Fruit fly (Drosophila melanogaster) whole organism, embryonic: ENCODE measurements around the gene Pink1.

ENCODE experiments used
- Aef1 ChIP-seq: fragments of 200-800 bp; sonication (Bioruptor generic); IDR thresholded peaks from 3 replicates; pipeline ENCODE4 v1.3.6; 2022; ENCODE audit warnings: missing biosample characterization, missing genetic modification characterization
- Atf3 ChIP-seq: fragments of 200-800 bp; sonication (Bioruptor generic); optimal IDR thresholded peaks from 3 replicates; lab custom pipeline; 2016; ENCODE audit warnings: missing biosample characterization, missing genetic modification characterization
- CG10147 ChIP-seq: fragments of 200-800 bp; sonication (Bioruptor generic); optimal IDR thresholded peaks from 2 replicates; lab custom pipeline; 2019; ENCODE audit warnings: missing biosample characterization, mild to moderate bottlenecking, missing genetic modification characterization, moderate library complexity
- CG10462 ChIP-seq: fragments of 200-800 bp; sonication (Bioruptor generic); optimal IDR thresholded peaks from 2 replicates; lab custom pipeline; 2016; ENCODE audit warnings: missing biosample characterization, missing genetic modification characterization
- CG10654 ChIP-seq: fragments of 200-800 bp; sonication (Bioruptor generic); optimal IDR thresholded peaks from 2 replicates; lab custom pipeline; 2016; ENCODE audit warnings: missing biosample characterization, missing genetic modification characterization
- CG11398 ChIP-seq: fragments of 200-800 bp; sonication (Bioruptor generic); optimal IDR thresholded peaks from 2 replicates; lab custom pipeline; 2016; ENCODE audit warnings: missing biosample characterization, missing genetic modification characterization
- CG11456 ChIP-seq: fragments of 200-800 bp; sonication (Bioruptor generic); IDR thresholded peaks from 3 replicates; pipeline ENCODE4 v1.3.6; 2022; ENCODE audit warnings: missing biosample characterization, missing genetic modification characterization
- CG11695 ChIP-seq: fragments of 200-800 bp; sonication (Bioruptor generic); IDR thresholded peaks from 3 replicates; pipeline ENCODE4 v1.3.6; 2022; ENCODE audit warnings: missing biosample characterization, missing genetic modification characterization
- CG12219 ChIP-seq: fragments of 200-800 bp; sonication (Bioruptor generic); optimal IDR thresholded peaks from 3 replicates; lab custom pipeline; 2018; ENCODE audit warnings: missing biosample characterization, mild to moderate bottlenecking, missing genetic modification characterization
- CG12391 ChIP-seq: fragments of 200-800 bp; sonication (Bioruptor generic); optimal IDR thresholded peaks from 3 replicates; lab custom pipeline; 2018; ENCODE audit warnings: missing biosample characterization, mild to moderate bottlenecking, missing genetic modification characterization, moderate library complexity
- CG12942 ChIP-seq: fragments of 200-800 bp; sonication (Bioruptor generic); optimal IDR thresholded peaks from 3 replicates; lab custom pipeline; 2016; ENCODE audit warnings: missing biosample characterization, missing genetic modification characterization
- CG14014 ChIP-seq: fragments of 200-800 bp; sonication (Bioruptor generic); IDR thresholded peaks from 2 replicates; pipeline ENCODE4 v1.3.6; 2022; ENCODE audit warnings: missing biosample characterization, missing genetic modification characterization
- CG14050 ChIP-seq: fragments of 200-800 bp; sonication (Bioruptor generic); IDR thresholded peaks from 3 replicates; pipeline ENCODE4 v1.3.6; 2022; ENCODE audit warnings: missing biosample characterization, missing genetic modification characterization
- CG14965 ChIP-seq: fragments of 200-800 bp; sonication (Bioruptor generic); optimal IDR thresholded peaks from 2 replicates; lab custom pipeline; 2016; ENCODE audit warnings: missing biosample characterization, missing genetic modification characterization, borderline replicate concordance
- CG17385 ChIP-seq: fragments of 200-800 bp; sonication (Bioruptor generic); optimal IDR thresholded peaks from 3 replicates; lab custom pipeline; 2018; ENCODE audit warnings: missing biosample characterization, mild to moderate bottlenecking, missing genetic modification characterization
- CG17568 ChIP-seq: fragments of 200-800 bp; sonication (Bioruptor generic); optimal IDR thresholded peaks from 2 replicates; lab custom pipeline; 2018; ENCODE audit warnings: missing biosample characterization, mild to moderate bottlenecking, missing genetic modification characterization, moderate library complexity
- CG18619 ChIP-seq: fragments of 200-800 bp; sonication (Bioruptor generic); optimal IDR thresholded peaks from 3 replicates; lab custom pipeline; 2017; ENCODE audit warnings: missing biosample characterization, mild to moderate bottlenecking, missing genetic modification characterization
- CG2116 ChIP-seq: fragments of 200-800 bp; sonication (Bioruptor generic); optimal IDR thresholded peaks from 3 replicates; lab custom pipeline; 2018; ENCODE audit warnings: missing biosample characterization, mild to moderate bottlenecking, missing genetic modification characterization
- CG31441 ChIP-seq: fragments of 200-800 bp; sonication (Bioruptor generic); IDR thresholded peaks from 2 replicates; pipeline ENCODE4 v1.3.6; 2022; ENCODE audit warnings: missing biosample characterization, missing genetic modification characterization
- CG32772 ChIP-seq: fragments of 200-800 bp; sonication (Bioruptor generic); IDR thresholded peaks from 2 replicates; pipeline ENCODE4 v1.3.6; 2022; ENCODE audit warnings: missing biosample characterization, missing genetic modification characterization
- CG34224 ChIP-seq: fragments of 200-800 bp; sonication (Bioruptor generic); IDR thresholded peaks from 3 replicates; pipeline ENCODE4 v1.3.6; 2022; ENCODE audit warnings: missing biosample characterization, missing genetic modification characterization; ENCODE audit not compliant: partially characterized antibody
- CG4617 ChIP-seq: fragments of 200-800 bp; sonication (Bioruptor generic); optimal IDR thresholded peaks from 3 replicates; lab custom pipeline; 2016; ENCODE audit warnings: missing biosample characterization, missing genetic modification characterization, borderline replicate concordance
- CG5180 ChIP-seq: fragments of 200-800 bp; sonication (Bioruptor generic); optimal IDR thresholded peaks from 3 replicates; lab custom pipeline; 2017; ENCODE audit warnings: missing biosample characterization, missing genetic modification characterization, mild to moderate bottlenecking, moderate library complexity, missing genetic modification reagents
- CG6765 ChIP-seq: fragments of 200-800 bp; sonication (Bioruptor generic); optimal IDR thresholded peaks from 3 replicates; lab custom pipeline; 2017; ENCODE audit warnings: missing biosample characterization, mild to moderate bottlenecking, missing genetic modification characterization
- CG7928 ChIP-seq: fragments of 200-800 bp; sonication (Bioruptor generic); optimal IDR thresholded peaks from 2 replicates; lab custom pipeline; 2017; ENCODE audit warnings: missing biosample characterization, mild to moderate bottlenecking, missing genetic modification characterization
- Deaf1 ChIP-seq: fragments of 200-800 bp; optimal IDR thresholded peaks from 3 replicates; lab custom pipeline; 2019; ENCODE audit warnings: missing biosample characterization, mild to moderate bottlenecking, missing genetic modification characterization, moderate library complexity
- Dek ChIP-seq: fragments of 200-800 bp; sonication (Bioruptor generic); optimal IDR thresholded peaks from 3 replicates; lab custom pipeline; 2019; ENCODE audit warnings: missing biosample characterization, mild to moderate bottlenecking, missing genetic modification characterization, moderate library complexity
- Drgx ChIP-seq: fragments of 200-800 bp; sonication (Bioruptor generic); IDR thresholded peaks from 2 replicates; pipeline ENCODE4 v1.3.6; 2022; ENCODE audit warnings: missing biosample characterization, missing genetic modification characterization
- Hmr ChIP-seq: fragments of 200-800 bp; sonication (Bioruptor generic); optimal IDR thresholded peaks from 3 replicates; lab custom pipeline; 2017; ENCODE audit warnings: mild to moderate bottlenecking, missing biosample characterization, missing genetic modification reagents, missing genetic modification characterization
- Hr39 ChIP-seq: fragments of >200 bp; optimal IDR thresholded peaks from 2 replicates; lab custom pipeline; 2017
- Lpt ChIP-seq: fragments of >200 bp; optimal IDR thresholded peaks from 2 replicates; lab custom pipeline; 2018; ENCODE audit warnings: missing biosample characterization, missing genetic modification characterization
- Rx ChIP-seq: fragments of 200-800 bp; sonication (Bioruptor generic); IDR thresholded peaks from 2 replicates; pipeline ENCODE4 v1.3.6; 2022; ENCODE audit warnings: missing biosample characterization, missing genetic modification characterization
- Side ChIP-seq: fragments of 200-800 bp; sonication (Bioruptor generic); optimal IDR thresholded peaks from 2 replicates; lab custom pipeline; 2016; ENCODE audit warnings: missing biosample characterization, missing genetic modification characterization
- Sry-β ChIP-seq: fragments of 200-800 bp; sonication (Bioruptor generic); optimal IDR thresholded peaks from 2 replicates; lab custom pipeline; 2018; ENCODE audit warnings: missing biosample characterization, mild to moderate bottlenecking, missing genetic modification characterization, moderate library complexity
- Usf ChIP-seq: fragments of 200-800 bp; sonication (Bioruptor generic); optimal IDR thresholded peaks from 2 replicates; lab custom pipeline; 2017; ENCODE audit warnings: missing genotype, missing biosample characterization, missing genetic modification characterization
- ara ChIP-seq: fragments of 200-800 bp; sonication (Bioruptor generic); IDR thresholded peaks from 2 replicates; pipeline ENCODE4 v1.3.6; 2022; ENCODE audit warnings: missing biosample characterization, missing genetic modification characterization
- ash1 ChIP-seq: fragments of 200-800 bp; sonication (Bioruptor generic); optimal IDR thresholded peaks from 2 replicates; lab custom pipeline; 2018; ENCODE audit warnings: missing biosample characterization, mild to moderate bottlenecking, missing genetic modification characterization
- az2 ChIP-seq: fragments of 200-800 bp; sonication (Bioruptor generic); optimal IDR thresholded peaks from 3 replicates; lab custom pipeline; 2016; ENCODE audit warnings: missing biosample characterization, missing genetic modification characterization
- chm ChIP-seq: fragments of 200-800 bp; sonication (Bioruptor generic); IDR thresholded peaks from 2 replicates; pipeline ENCODE4 v1.3.6; 2022; ENCODE audit warnings: missing biosample characterization, missing genetic modification characterization
- dpn ChIP-seq, 2 experiments: fragments of 200-800 bp; sonication (Bioruptor generic); optimal IDR thresholded peaks; 3 replicates each; lab custom pipeline; 2016; ENCODE audit warnings: missing biosample characterization in 2 of 2, missing genetic modification characterization in 2 of 2
- ham ChIP-seq: fragments of 200-800 bp; sonication (Bioruptor generic); IDR thresholded peaks from 2 replicates; pipeline ENCODE4 v1.3.6; 2022; ENCODE audit warnings: missing biosample characterization, missing genetic modification characterization
- hkb ChIP-seq, 2 experiments: fragments of 200-800 bp in 1 of 2; fragments of >200 bp in 1 of 2; sonication (Bioruptor generic) in 1 of 2; IDR thresholded peaks in 1 of 2; optimal IDR thresholded peaks in 1 of 2; 2 replicates each; pipeline versions ENCODE4 v1.3.6 to Lab custom; 2017 to 2022; ENCODE audit warnings: missing biosample characterization in 1 of 2, missing genetic modification characterization in 1 of 2
- ind ChIP-seq: fragments of 200-800 bp; sonication (Bioruptor generic); optimal IDR thresholded peaks from 3 replicates; lab custom pipeline; 2016; ENCODE audit warnings: missing biosample characterization, missing genetic modification characterization
- kni ChIP-seq: fragments of 200-800 bp; sonication (Bioruptor generic); optimal IDR thresholded peaks from 3 replicates; lab custom pipeline; 2017; ENCODE audit warnings: mild to moderate bottlenecking, missing biosample characterization, missing genetic modification reagents, missing genetic modification characterization
- pho ChIP-seq: fragments of 200-800 bp; sonication (Bioruptor generic); optimal IDR thresholded peaks from 2 replicates; lab custom pipeline; 2016; ENCODE audit warnings: missing biosample characterization, missing genetic modification characterization
- row ChIP-seq: fragments of 200-800 bp; sonication (Bioruptor generic); IDR thresholded peaks from 3 replicates; pipeline ENCODE4 v1.3.6; 2022; ENCODE audit warnings: missing biosample characterization, missing genetic modification characterization
- salm ChIP-seq: fragments of 200-800 bp; sonication (Bioruptor generic); optimal IDR thresholded peaks from 2 replicates; lab custom pipeline; 2018; ENCODE audit warnings: missing biosample characterization, mild to moderate bottlenecking, missing genetic modification characterization
- tio ChIP-seq: fragments of 200-800 bp; sonication (Bioruptor generic); optimal IDR thresholded peaks from 2 replicates; lab custom pipeline; 2017; ENCODE audit warnings: missing biosample characterization, missing genetic modification characterization, inconsistent platforms
- trem ChIP-seq: fragments of 200-800 bp; optimal IDR thresholded peaks from 3 replicates; lab custom pipeline; 2019; ENCODE audit warnings: missing biosample characterization, mild to moderate bottlenecking, missing genetic modification characterization, moderate library complexity

Pink1 gene

dm6 chrX:6678635-6679501, 4.7 kb upstream of the Pink1 start, which contains the start of gene ND-ASHI (continued):
- peak; percentile 84 for TF ChIP-seq salm (tag; lab: Kevin White, UChicago)
- TF ChIP-seq CG11398 = peak; percentile 79
- peak; percentile 93 for TF ChIP-seq pho (GFP tag; lab: Kevin White, UChicago)
- TF ChIP-seq CG18619 (GFP tag; lab: Kevin White, UChicago) = peak; percentile 93
- TF ChIP-seq az2 (GFP tag; lab: Kevin White, UChicago) = peak; percentile 92
- no peak for TF ChIP-seq Hr39 (lab: Kevin White, UChicago)
- no peak for TF ChIP-seq CG17568 (GFP tag; lab: Kevin White, UChicago)
- TF ChIP-seq ara = peak; percentile 94
- peak; percentile 87 for TF ChIP-seq CG10654 (GFP tag; lab: Kevin White, UChicago)
- peak; percentile 81 for TF ChIP-seq CG7928
- TF ChIP-seq Usf (GFP tag; lab: Kevin White, UChicago) = peak; percentile 89
- peak; percentile 94 for TF ChIP-seq CG14050 (GFP tag; lab: Robert Waterston, UW)
- TF ChIP-seq Deaf1 = no peak
- peak; percentile 95 for TF ChIP-seq ind (GFP tag; lab: Kevin White, UChicago)
- TF ChIP-seq CG2116 (GFP tag; lab: Kevin White, UChicago) = peak; percentile 60
- TF ChIP-seq CG17385 (GFP tag; lab: Kevin White, UChicago) = peak; percentile 92
- no peak for TF ChIP-seq hkb (optimal IDR thresholded peaks at IDR 0.05; lab: Kevin White, UChicago)
- TF ChIP-seq hkb (GFP tag; IDR thresholded peaks at IDR 0.05; lab: Robert Waterston, UW) = peak; percentile 97
- TF ChIP-seq Atf3 = peak; percentile 77
- peak; percentile 91 for TF ChIP-seq ash1 (GFP tag; lab: Kevin White, UChicago)
- peak; percentile 37 for TF ChIP-seq Sry-β (GFP tag; lab: Kevin White, UChicago)
- TF ChIP-seq Dek (tag; lab: Kevin White, UChicago) = peak; percentile 94
- TF ChIP-seq kni = peak; percentile 34
- peak; percentile 94 for TF ChIP-seq CG11695
- TF ChIP-seq CG10147 (GFP tag; lab: Kevin White, UChicago) = peak; percentile 96
- no peak for TF ChIP-seq tio (GFP tag; lab: Kevin White, UChicago)
- peak; percentile 87 for TF ChIP-seq CG12942 (GFP tag; lab: Kevin White, UChicago)
- TF ChIP-seq CG34224 (GFP tag; lab: Robert Waterston, UW) = no peak
- TF ChIP-seq row = peak; percentile 95
- TF ChIP-seq Lpt = no peak
- peak; percentile 97 for TF ChIP-seq CG14014 (GFP tag; lab: Robert Waterston, UW)
- peak; percentile 89 for TF ChIP-seq CG31441 (GFP tag; lab: Robert Waterston, UW)
- TF ChIP-seq CG32772 (GFP tag; lab: Robert Waterston, UW) = peak; percentile 94
- peak; percentile 97 for TF ChIP-seq CG11456 (GFP tag; lab: Robert Waterston, UW)
- peak; percentile 85 for TF ChIP-seq CG4617
- peak; percentile 43 for TF ChIP-seq CG14965 (GFP tag; lab: Kevin White, UChicago)
- peak; percentile 70 for TF ChIP-seq trem (tag; lab: Kevin White, UChicago)
- peak; percentile 96 for TF ChIP-seq chm
- peak; percentile 95 for TF ChIP-seq CG6765 (GFP tag; lab: Kevin White, UChicago)
- TF ChIP-seq Rx = peak; percentile 95
- peak; percentile 73 for TF ChIP-seq CG10462 (GFP tag; lab: Kevin White, UChicago)
- peak; percentile 85 for TF ChIP-seq CG5180
- peak; percentile 95 for TF ChIP-seq Aef1
- peak; percentile 98 for TF ChIP-seq Drgx (GFP tag; lab: Robert Waterston, UW)
- TF ChIP-seq CG12219 (GFP tag; lab: Kevin White, UChicago) = peak; percentile 95
- peak; percentile 93 for TF ChIP-seq CG12391 (tag; lab: Kevin White, UChicago)
- TF ChIP-seq Hmr = peak; percentile 98
- peak; percentile 95 for TF ChIP-seq dpn (GFP tag; optimal IDR thresholded peaks at IDR 0.05; lab: Kevin White, UChicago)
- TF ChIP-seq ham (GFP tag; lab: Robert Waterston, UW) = peak; percentile 88; the same call in 1 of the 2 replicates
- TF ChIP-seq Side = peak; percentile 87
